Worm (Caenorhabditis elegans): ENCODE results near the gene Y66H1A.5.
"Not testable (repeated sequence)": the region's sequence is repeated elsewhere in the genome, so short reads cannot be mapped to it uniquely, and the experiment has no call there.

Y66H1A.5 gene

DNA sequence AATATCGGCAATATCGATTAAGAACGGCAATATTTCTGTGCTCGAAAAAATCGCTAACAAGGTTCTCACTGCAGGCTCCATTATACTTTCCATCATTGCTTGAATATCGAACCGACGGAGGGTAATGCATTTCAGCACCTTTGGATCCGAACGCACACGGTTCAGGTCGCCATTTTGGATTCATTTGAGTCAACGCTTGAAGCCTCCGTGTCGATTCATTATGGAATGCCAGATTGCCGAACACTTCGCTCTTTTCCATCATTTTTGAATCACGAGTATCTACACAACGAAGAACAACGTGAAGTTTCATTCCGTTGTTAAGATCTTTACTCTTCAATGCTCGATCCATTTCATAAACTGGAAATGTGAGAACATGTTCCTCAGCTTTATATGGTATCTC lies 6.8 kb downstream of the Y66H1A.5 start:
- no peak for TF ChIP-seq unc-62 (GFP tag; optimal IDR thresholded peaks at IDR 0.05)

DNA sequence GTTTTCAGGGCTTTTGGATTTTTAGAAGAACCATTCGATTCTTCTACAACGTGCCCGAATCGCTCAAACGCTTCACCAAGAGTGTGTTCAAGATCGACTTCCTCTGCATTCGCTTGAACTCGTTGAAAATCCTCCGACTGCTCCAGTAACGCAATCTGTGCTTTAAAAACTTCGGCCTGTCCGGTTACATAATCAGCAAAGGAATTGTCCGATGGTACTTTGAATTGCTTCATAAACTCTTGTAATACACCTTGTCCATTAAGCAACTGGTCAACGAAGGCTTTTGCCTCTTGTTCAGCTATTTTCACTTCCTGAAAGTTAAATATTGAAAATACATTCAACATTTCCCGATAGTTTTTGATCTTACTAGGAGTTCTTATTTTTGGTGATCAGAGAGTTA lies 8.2 kb downstream of the Y66H1A.5 start:
- TF ChIP-seq unc-62 (GFP tag; optimal IDR thresholded peaks at IDR 0.05), result no peak

DNA sequence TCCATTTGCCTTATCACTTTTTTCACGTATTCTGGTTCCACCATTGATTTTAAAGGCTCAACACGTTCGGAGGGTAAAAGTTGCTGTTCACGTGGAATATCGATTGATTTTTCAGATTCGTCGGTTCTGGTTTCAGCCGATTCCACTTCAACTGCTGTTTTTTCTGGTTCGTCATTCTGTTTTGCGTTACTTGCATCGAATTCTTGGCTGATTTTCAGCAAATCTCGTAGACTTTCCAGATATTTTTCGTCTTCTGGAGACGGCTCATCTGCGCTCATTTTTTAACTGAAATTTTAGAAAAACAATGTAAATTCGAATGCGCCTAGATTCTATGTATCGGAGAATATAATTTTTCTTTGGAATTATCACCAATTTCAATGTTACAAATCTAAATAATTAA lies 9.3 kb downstream of the Y66H1A.5 start, which contains the start of gene eri-1:
eri-1 (minus strand) TSS at position 285 of the 400 bp plus-strand sequence.
- TF ChIP-seq unc-62 (GFP tag; optimal IDR thresholded peaks at IDR 0.05), result no peak

DNA sequence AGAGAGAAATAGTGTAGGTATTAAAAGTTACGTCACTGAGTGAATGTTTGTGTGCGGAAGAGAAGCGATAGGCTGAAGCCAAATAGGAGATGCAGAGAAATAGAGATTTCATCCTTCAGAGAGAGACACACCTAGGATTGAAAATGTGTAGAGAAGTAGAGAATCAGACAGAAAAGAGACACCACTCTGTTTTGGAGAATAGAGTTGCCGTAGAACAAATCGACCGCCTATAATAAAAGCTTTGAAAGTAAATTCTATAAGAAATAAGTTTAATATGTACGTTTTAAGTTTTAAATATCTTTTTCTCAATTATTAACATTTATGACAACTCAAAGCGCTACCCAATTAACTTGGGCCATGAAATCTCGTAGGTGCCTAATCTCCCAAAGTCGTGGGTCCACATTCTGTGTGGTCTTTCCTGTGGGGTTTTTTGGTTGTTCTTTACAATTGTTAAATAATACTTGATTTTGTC lies 18.5 kb downstream of the Y66H1A.5 start, which contains the start of gene T07A9.12:
T07A9.12 (plus strand) TSS at position 448 of the 472 bp plus-strand sequence.
- TF ChIP-seq unc-62 (GFP tag; optimal IDR thresholded peaks at IDR 0.05), result no peak

DNA sequence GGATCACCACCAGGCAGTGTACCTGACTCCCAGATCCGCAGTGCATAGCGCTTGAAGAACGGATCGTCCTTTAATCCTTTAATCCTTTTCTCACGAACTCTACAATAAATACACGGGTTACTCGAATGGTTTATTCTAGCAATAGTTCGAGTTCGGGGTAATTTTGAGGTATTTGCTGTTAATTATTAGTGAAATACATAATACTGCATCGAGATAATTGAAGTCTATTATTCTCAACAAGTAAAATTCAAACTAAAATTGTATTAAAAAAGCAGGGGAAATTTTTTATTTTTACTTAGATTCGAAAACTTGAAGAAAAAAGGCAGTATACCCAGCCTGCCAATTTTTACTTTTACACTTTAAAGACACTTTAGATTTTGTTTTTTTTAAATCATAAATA lies 19.0 kb downstream of the Y66H1A.5 start, which contains the start of gene kgb-1:
kgb-1 (minus strand) TSS at position 101 of the 400 bp plus-strand sequence.
- TF ChIP-seq unc-62 (GFP tag; optimal IDR thresholded peaks at IDR 0.05), result no peak

DNA sequence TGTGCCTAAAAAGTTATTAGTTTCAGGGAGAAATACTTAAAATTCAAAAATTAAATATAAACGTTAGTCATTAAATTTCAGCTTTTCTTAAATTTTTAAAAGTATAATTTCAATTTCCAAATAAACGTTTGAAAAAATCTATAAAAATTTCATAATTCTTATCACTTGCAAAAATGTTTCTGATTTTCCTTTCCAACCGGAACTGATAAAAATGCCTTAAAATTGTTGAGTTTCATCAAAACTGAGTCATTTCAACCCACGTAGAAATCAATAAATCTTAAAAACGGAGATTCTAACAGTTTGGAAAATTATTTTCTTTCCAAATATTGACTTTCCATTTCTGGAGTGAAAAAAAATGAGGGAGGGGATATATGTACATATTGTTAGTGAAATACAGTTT lies 20.0 kb downstream of the Y66H1A.5 start:
- TF ChIP-seq unc-62 (GFP tag; optimal IDR thresholded peaks at IDR 0.05), result no peak

DNA sequence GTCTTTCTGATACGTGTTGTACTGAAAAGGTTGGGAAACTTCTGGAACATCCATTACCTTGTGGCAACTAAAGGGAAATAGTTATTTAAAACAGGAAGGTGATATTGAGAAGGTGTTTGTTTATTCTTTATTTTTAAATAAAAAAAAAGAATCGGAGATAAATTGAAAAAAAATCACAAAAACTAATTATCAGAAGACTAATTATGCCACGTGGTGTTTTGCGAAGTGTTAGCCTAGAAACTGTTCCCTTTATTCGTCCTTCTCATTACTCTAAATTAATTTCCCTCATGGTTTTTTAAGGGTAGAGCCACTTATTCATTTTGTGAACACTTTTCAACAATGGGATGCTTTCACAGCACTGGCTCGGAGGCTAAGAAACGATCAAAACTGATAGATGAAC lies 27.5 kb downstream of the Y66H1A.5 start, which contains the start of gene gpa-4:
gpa-4 (plus strand) TSS at position 301 of the 400 bp plus-strand sequence.
- no peak for TF ChIP-seq unc-62 (GFP tag; optimal IDR thresholded peaks at IDR 0.05)

DNA sequence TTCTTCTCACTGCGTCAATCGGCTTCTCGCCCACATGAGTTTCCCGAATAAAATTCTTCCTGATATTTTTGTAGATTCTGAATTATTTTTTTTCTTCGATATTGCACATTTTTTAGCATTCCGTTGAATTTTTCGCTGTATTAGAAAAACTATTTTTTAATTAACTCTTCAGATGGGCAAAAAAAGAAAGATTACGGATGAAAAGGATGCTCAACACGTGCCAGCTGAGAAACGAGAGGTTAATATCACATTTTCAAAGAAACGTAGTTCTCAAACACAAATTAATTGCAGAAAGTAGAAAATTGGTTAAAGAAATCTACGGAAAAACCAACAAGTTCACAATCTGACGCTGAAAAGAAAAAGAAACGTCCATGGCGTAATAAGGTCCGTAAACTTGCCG lies 32.6 kb downstream of the Y66H1A.5 start, which contains the start of gene rrp-8:
rrp-8 (plus strand) TSS at position 173 of the 400 bp plus-strand sequence.
- no peak for TF ChIP-seq unc-62 (GFP tag; optimal IDR thresholded peaks at IDR 0.05)

DNA sequence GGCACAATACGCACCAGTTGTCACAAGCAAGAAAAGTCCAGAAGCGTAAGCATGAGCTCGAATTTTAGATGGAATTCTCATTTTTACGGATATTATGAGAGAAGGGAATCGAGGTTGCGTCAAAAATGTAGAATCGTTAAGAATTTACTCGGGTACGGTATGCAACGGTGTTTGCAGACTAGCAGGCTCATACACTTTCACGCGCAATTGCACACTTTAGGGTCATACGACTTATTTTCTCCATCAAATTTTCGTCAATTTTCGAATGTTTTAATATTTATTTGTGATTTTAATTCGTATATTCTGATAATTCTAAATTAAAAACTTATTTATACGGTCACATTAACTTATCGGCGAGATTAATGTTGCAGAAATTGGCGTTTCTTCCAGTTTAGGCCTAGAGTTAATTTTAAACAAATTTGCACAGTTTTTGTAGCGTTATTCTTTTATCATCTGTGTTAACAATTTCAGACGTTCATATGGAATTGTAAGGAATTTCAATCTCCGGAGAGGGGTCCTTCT lies 35.5 kb downstream of the Y66H1A.5 start, which contains the start of the genes T07A9.15 and nog-1:
T07A9.15 (minus strand) TSS at position 138 of the 522 bp plus-strand sequence.
nog-1 (plus strand) TSS at position 472 of the 522 bp plus-strand sequence.
- no peak for TF ChIP-seq unc-62 (GFP tag; optimal IDR thresholded peaks at IDR 0.05)

DNA sequence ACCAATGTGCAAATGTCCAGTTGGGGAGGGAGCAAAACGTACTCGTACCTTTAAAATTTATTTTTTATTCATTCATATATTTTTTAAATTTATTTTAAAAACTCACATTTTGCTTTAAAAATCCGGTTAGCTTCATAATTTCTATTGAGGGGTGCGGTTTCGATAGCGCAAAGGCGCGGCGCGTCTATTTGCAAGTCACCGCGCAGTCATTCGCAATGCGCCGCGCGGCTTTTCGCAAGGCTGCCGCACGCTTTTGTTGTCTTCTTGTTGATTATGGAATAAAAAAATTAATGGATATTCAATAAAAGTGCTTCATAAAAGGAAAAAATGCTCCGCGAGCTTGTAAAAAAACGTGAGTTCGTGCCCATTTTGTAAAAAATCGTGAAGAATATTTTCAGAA lies 38.7 kb downstream of the Y66H1A.5 start, which contains the start of the genes ears-2 and uncp-18:
ears-2 (minus strand) TSS at position 190 of the 400 bp plus-strand sequence.
uncp-18 (plus strand) TSS at position 282 of the 400 bp plus-strand sequence.
- no peak for TF ChIP-seq unc-62 (GFP tag; optimal IDR thresholded peaks at IDR 0.05)

DNA sequence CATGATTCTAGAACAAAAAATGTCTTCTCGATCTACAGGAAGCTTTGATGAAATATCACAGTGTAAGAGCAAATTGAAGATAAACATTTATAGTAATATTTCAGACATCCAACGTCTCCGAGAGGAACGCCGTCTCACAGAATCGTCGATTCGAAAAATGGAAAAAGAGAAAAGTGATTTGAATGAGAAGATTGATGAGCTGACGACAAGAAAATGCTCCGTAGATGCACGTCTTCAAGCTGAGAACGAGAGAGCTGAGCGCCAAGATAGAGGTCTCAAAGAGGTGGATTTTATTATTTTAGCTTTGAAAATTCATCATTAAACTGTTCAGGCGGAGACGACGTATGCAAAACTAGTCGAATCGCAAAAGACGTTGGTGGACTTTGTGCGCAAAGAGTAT lies 40.9 kb downstream of the Y66H1A.5 start, which contains the start of gene ssna-1:
ssna-1 (plus strand) TSS at position 12 of the 400 bp plus-strand sequence.
- no peak for TF ChIP-seq unc-62 (GFP tag; optimal IDR thresholded peaks at IDR 0.05)

DNA sequence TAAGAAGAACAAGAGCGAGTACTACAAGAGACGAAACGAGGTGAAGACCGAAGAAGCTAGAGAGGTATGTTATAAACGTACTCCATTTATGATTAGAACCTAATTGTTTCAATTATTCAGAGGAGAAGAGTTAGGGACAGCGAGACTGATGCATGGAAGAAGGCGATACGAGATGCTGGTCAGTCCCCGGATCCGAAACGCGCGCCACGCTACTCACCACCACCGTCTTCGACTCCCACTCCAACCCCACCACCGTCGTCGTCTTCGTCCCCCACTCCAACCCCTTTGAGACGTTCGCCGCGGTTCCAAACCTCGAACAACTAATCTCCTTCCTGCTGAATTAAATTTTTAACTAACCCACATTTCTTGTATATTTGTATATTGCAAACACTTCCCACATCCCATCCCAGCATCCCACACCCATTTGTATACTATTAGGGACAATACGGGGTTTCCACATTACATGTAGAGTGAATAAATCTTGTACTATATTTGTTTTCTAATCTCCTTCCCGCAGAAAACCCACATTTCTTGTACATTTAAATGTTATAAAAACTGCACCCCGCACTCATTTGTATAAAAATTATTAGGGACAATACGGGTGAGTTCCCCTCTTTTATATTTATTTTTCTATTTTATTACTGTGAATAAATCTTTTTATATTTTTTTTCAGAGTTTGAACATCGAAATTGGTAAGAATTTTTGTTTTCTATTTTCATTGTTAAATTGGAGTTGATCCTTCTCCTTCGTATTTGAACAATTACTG lies 41.5 kb downstream of the Y66H1A.5 start:
- no peak for TF ChIP-seq unc-62 (GFP tag; optimal IDR thresholded peaks at IDR 0.05)

DNA sequence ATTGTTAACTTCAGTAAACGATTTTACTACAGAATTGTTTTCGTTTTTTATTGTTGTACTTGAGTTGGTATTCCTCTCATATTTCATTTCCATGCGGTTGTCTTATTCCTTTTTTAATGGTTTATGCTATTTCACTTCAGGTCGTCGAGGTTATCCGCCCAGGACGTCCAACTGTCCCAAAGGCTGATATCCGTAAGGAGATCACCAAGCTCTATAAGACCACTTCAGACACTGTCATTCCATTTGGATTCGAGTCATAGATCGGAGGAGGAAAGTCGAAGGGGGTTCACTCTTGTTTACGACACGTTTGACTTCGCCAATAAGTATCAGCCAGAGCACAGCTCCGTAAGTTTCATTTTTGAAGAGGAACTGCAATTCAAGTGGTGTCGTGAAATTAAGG lies 42.4 kb downstream of the Y66H1A.5 start, which contains the start of gene T07A9.14:
T07A9.14 (plus strand) TSS at position 124 of the 400 bp plus-strand sequence.
- TF ChIP-seq unc-62 (GFP tag; optimal IDR thresholded peaks at IDR 0.05), result no peak

DNA sequence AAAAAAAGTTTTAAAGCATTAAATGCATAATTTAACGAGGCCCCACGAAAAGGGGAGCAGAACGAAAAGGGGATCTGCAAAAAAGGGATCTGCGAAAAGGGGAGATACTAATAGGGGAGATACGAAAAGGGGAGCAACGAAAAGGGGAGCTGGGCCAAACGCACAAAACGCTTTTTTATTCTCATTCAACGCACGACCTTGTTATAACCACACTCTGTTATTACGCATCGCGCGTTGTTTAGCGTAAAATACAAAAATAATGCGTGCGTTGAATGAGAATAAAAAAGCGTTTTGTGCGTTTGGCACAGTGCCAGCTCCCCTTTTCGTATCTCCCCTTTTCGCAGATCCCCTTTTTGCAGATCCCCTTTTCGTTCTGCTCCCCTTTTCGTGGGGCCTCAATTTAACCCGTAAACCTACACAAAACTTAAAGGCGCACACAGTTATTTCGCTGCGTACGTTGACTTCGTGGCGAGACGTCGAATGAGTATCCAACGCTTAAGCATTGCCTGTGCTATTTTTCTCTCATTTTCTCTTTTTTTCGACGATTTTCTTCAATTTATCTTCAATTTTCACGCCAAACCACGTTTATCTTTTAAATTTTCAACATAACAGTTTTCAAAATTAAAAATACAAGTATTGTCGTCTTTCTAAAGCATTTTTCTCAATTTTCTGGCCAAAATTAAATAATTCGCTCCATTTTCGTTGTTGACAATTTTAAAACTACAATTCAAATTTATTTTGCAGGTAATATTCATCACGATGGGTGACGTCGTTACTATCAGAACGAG lies 43.6 kb downstream of the Y66H1A.5 start, which contains the start of gene rps-24:
rps-24 (plus strand) TSS at position 738 of the 788 bp plus-strand sequence.
- TF ChIP-seq unc-62 (GFP tag; optimal IDR thresholded peaks at IDR 0.05), result not testable (repeated sequence)

DNA sequence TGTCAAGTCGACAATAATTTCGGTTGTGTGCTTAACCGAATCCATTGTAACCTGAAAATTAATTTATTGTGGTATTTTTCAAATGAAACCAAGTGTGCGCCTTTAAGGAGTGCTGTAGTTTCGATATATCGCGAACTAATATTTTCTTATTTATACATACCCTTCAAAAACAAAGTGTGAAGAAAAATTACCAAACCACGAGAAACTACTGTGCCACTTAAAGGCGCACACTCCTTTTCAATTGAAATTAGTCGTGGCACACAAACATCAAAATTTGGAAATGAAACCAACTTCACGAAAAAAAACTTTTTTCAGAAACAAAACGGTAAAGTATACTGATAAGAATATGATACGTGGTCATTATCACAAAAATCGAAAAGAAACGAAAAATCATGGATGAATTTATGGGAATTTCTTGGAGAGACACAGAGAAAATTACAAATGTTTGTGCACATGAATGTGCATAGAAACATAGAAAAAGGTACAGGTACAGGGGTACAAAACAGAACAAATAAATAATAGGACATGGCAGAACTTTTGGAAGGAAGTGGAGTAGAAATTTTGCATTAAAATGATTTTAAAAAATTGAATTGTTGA lies 45.7 kb downstream of the Y66H1A.5 start, which contains the start of gene spl-1:
spl-1 (minus strand) TSS at position 51 of the 597 bp plus-strand sequence.
- TF ChIP-seq unc-62 (GFP tag; optimal IDR thresholded peaks at IDR 0.05), result no peak

Measured in whole organism, dauer.